Worm (Caenorhabditis elegans): ENCODE measurements around the gene sdz-24.

DNA sequence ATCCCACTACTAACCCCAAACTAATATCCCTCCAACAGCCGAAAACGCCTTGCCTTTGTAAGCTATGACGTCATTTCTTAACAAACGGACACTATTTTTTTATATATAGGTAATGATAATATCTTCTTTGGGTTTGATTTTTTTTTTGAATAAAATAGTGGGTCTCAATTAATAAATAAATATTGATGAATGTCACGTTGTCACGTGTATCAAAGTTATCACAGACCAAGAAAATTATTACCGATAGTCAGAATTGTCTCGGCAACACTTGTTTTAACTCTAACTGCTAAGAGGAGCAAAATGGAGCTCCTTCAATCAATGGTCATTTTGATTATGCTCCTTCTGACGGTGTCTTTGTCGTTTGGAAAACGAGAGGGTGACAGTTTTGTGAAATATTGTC, 24.5 kb upstream of the sdz-24 start, which contains the start of gene T04B8.1:
- TF ChIP-seq mdl-1 (tag; optimal IDR thresholded peaks at IDR 0.05) (no peak), zip-4 (GFP tag; optimal IDR thresholded peaks at IDR 0.05) (no peak)
